Fruit fly (Drosophila melanogaster): Measurements from ENCODE around the gene wupA.

The wupA gene

DNA sequence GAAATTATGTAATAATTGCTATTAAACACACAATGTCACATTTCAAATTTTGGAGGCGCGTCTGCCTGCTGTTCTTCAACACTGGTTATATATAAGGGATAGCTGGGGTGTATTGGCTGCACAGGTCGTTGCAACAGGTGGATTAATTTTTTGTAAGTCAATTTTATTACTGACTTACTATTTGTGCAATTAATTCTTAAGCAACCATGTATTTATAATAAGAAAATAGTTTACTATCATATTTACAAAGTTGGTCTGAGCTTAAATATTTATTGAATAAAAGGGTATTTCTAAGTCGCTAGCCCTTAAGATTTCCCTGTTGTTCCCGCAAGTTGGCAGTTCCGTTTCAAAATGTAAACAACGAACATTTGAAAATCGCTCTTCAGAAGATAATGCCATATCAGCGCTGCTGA lies 23.9 kb downstream of the wupA start, which contains the start of gene RhoGAP16F (continued):
- TF ChIP-seq dm (GFP tag; optimal IDR thresholded peaks at IDR 0.05) (peak; percentile 71), ind (GFP tag; optimal IDR thresholded peaks at IDR 0.05) (peak; percentile 89), shn (GFP tag; optimal IDR thresholded peaks at IDR 0.05) (peak; percentile 66), CG12236 (GFP tag; optimal IDR thresholded peaks at IDR 0.05) (peak; percentile 38), CG12104 (GFP tag; optimal IDR thresholded peaks at IDR 0.05) (peak; percentile 67), CG1233 (GFP tag; optimal IDR thresholded peaks at IDR 0.05) (peak; percentile 79), psq (GFP tag; optimal IDR thresholded peaks at IDR 0.05) (peak; percentile 64), eve (GFP tag; optimal IDR thresholded peaks at IDR 0.05) (no peak), Six4 (GFP tag; optimal IDR thresholded peaks at IDR 0.05) (peak; percentile 78), CG3838 (GFP tag; optimal IDR thresholded peaks at IDR 0.05) (peak; percentile 67), CG7928 (GFP tag; optimal IDR thresholded peaks at IDR 0.05) (peak; percentile 36), CG12659 (GFP tag; optimal IDR thresholded peaks at IDR 0.05) (peak; percentile 79), CG11247 (GFP tag; IDR thresholded peaks at IDR 0.05) (peak; percentile 81), CG12391 (tag; optimal IDR thresholded peaks at IDR 0.05) (peak; percentile 89), al (GFP tag; IDR thresholded peaks at IDR 0.05) (peak; percentile 80), cato (GFP tag; optimal IDR thresholded peaks at IDR 0.05; ENCODE audit: borderline replicate concordance) (peak; percentile 72), Ets97D (GFP tag; optimal IDR thresholded peaks at IDR 0.05) (peak; percentile 52), Poxn (GFP tag; IDR thresholded peaks at IDR 0.05) (no peak), CG17359 (tag; optimal IDR thresholded peaks at IDR 0.05) (peak; percentile 85), CG2202 (tag; optimal IDR thresholded peaks at IDR 0.05) (peak; percentile 72), az2 (GFP tag; optimal IDR thresholded peaks at IDR 0.05) (peak; percentile 88), Nf-YC (tag; optimal IDR thresholded peaks at IDR 0.05) (peak; percentile 72), CG2116 (GFP tag; optimal IDR thresholded peaks at IDR 0.05) (peak; percentile 60), mam (GFP tag; optimal IDR thresholded peaks at IDR 0.05) (peak; percentile 88), dysf (GFP tag; IDR thresholded peaks at IDR 0.05) (peak; percentile 88), CG2199 (GFP tag; IDR thresholded peaks at IDR 0.05) (0 out of 3 replicates have a peak, but pooled peaks have one; percentile 34), NC2β (GFP tag; optimal IDR thresholded peaks at IDR 0.05) (peak; percentile 63), sob (GFP tag; IDR thresholded peaks at IDR 0.05) (peak; percentile 88), fd96Cb (tag; optimal IDR thresholded peaks at IDR 0.05) (peak; percentile 87), sna (GFP tag; IDR thresholded peaks at IDR 0.05; ENCODE audit: partially characterized antibody) (no peak), CG14050 (GFP tag; IDR thresholded peaks at IDR 0.05) (peak; percentile 73), repo (GFP tag; optimal IDR thresholded peaks at IDR 0.05) (peak; percentile 64), CG18764 (GFP tag; optimal IDR thresholded peaks at IDR 0.05) (peak; percentile 72), Dip3 (GFP tag; optimal IDR thresholded peaks at IDR 0.05) (peak; percentile 79), Eip74EF (GFP tag; optimal IDR thresholded peaks at IDR 0.05) (peak in 1 of 2 experiments; percentile 63), fd102C (GFP tag; optimal IDR thresholded peaks at IDR 0.05) (peak; percentile 18), tll (GFP tag; optimal IDR thresholded peaks at IDR 0.05) (peak; percentile 4 to 74), CG8089 (GFP tag; optimal IDR thresholded peaks at IDR 0.05) (peak; percentile 48), Dbx (GFP tag; IDR thresholded peaks at IDR 0.05) (peak; percentile 82; the same call in 2 of the 3 replicates), wek (GFP tag; optimal IDR thresholded peaks at IDR 0.05) (peak; percentile 37), CG5245 (GFP tag; optimal IDR thresholded peaks at IDR 0.05) (peak; percentile 72), CrebB (tag; optimal IDR thresholded peaks at IDR 0.05) (peak; percentile 60), CG8290 (GFP tag; optimal IDR thresholded peaks at IDR 0.05) (peak; percentile 79), CG8290 (tag; optimal IDR thresholded peaks at IDR 0.05) (peak; percentile 49 to 69), CG6272 (GFP tag; IDR thresholded peaks at IDR 0.05) (peak; percentile 67), CG43689 (GFP tag; IDR thresholded peaks at IDR 0.05) (peak; percentile 19; the same call in 1 of the 2 replicates), Mrtf (GFP tag; IDR thresholded peaks at IDR 0.05) (peak; percentile 67; the same call in 1 of the 3 replicates), tgo (GFP tag; IDR thresholded peaks at IDR 0.05) (peak; percentile 85), dati (GFP tag; IDR thresholded peaks at IDR 0.05) (no peak), Dll (GFP tag; IDR thresholded peaks at IDR 0.05; ENCODE audit: partially characterized antibody) (no peak), so (GFP tag; IDR thresholded peaks at IDR 0.05) (peak; percentile 73; the same call in 1 of the 3 replicates), Ets65A (GFP tag) (peak; percentile 97)
